Worm (Caenorhabditis elegans): ENCODE measurements around the gene rocf-1.
A peak's percentile ranks its signal among the peaks of the same experiment; 100 is the strongest.

The rocf-1 gene

ce11 chrV:15464402-15464801 is at the start of gene rocf-1:
Gene rocf-1, minus strand, starts transcription at chrV:15464502.
- TF ChIP-seq mef-2 (tag; optimal IDR thresholded peaks at IDR 0.05) (no peak), mab-9 (GFP tag; IDR thresholded peaks at IDR 0.05) (no peak), C04F5.9 (tag; optimal IDR thresholded peaks at IDR 0.05) (no peak), fos-1 (tag; optimal IDR thresholded peaks at IDR 0.05) (no peak), aly-2 (tag; optimal IDR thresholded peaks at IDR 0.05) (no peak)

ce11 chrV:15512856-15513756 is 48.8 kb upstream of the rocf-1 start:
- TF ChIP-seq lsy-2 (tag; optimal IDR thresholded peaks at IDR 0.05) (peak in 1 of 2 experiments; percentile 23), lin-15B (tag; optimal IDR thresholded peaks at IDR 0.05) (no peak)

- TF ChIP-seq pqm-1 (tag; optimal IDR thresholded peaks at IDR 0.05) (no peak), mef-2 (tag; optimal IDR thresholded peaks at IDR 0.05) (no peak), C34B4.2 (tag; optimal IDR thresholded peaks at IDR 0.05) (no peak), fkh-8 (tag; optimal IDR thresholded peaks at IDR 0.05) (peak; percentile 68), fkh-10 (GFP tag; optimal IDR thresholded peaks at IDR 0.05) (peak; percentile 35), ztf-4 (tag; optimal IDR thresholded peaks at IDR 0.05) (peak; percentile 50), lir-3 (tag; optimal IDR thresholded peaks at IDR 0.05; ENCODE audit: poor library complexity) (no peak), unc-130 (tag; optimal IDR thresholded peaks at IDR 0.05) (peak; percentile 90), hlh-17 (GFP tag; optimal IDR thresholded peaks at IDR 0.05; ENCODE audit: borderline replicate concordance) (no peak), nhr-76 (tag; optimal IDR thresholded peaks at IDR 0.05) (no peak), nhr-71 (tag; optimal IDR thresholded peaks at IDR 0.05) (peak; percentile 90), lsy-2 (tag; optimal IDR thresholded peaks at IDR 0.05) (peak; percentile 99), pag-3 (tag; optimal IDR thresholded peaks at IDR 0.05; ENCODE audit: borderline replicate concordance, insufficient read depth) (no peak), swsn-7 (tag; optimal IDR thresholded peaks at IDR 0.05) (peak; percentile 83), mdl-1 (tag; optimal IDR thresholded peaks at IDR 0.05) (peak in 1 of 2 experiments; percentile 66), nhr-237 (tag; optimal IDR thresholded peaks at IDR 0.05) (peak; percentile 7), lin-13 (GFP tag; optimal IDR thresholded peaks at IDR 0.05) (peak; percentile 77), efl-1 (optimal IDR thresholded peaks at IDR 0.05) (peak; percentile 88 to 89), efl-1 (GFP tag; optimal IDR thresholded peaks at IDR 0.05 in 1 of 2) (peak; percentile 81 to 98), fos-1 (tag; optimal IDR thresholded peaks at IDR 0.05) (peak; percentile 68), lin-39 (tag; optimal IDR thresholded peaks at IDR 0.05) (peak; percentile 79), elt-3 (tag; optimal IDR thresholded peaks at IDR 0.05) (peak in 3 of 6 experiments; percentile 55 to 68 (median 57)), nhr-20 (tag; optimal IDR thresholded peaks at IDR 0.05) (peak; percentile 86), sptf-1 (tag; optimal IDR thresholded peaks at IDR 0.05) (no peak), lin-15B (tag; optimal IDR thresholded peaks at IDR 0.05) (no peak), unc-62 (GFP tag; optimal IDR thresholded peaks at IDR 0.05) (no peak), nhr-85 (tag) (peak; percentile 91), alr-1 (tag; optimal IDR thresholded peaks at IDR 0.05; ENCODE audit: borderline replicate concordance) (no peak), unc-86 (tag; optimal IDR thresholded peaks at IDR 0.05) (peak; percentile 78), egl-27 (tag; optimal IDR thresholded peaks at IDR 0.05) (no peak), F16B12.6 (tag; optimal IDR thresholded peaks at IDR 0.05) (peak; percentile 50), tlp-1 (tag; optimal IDR thresholded peaks at IDR 0.05) (no peak), egl-13 (tag; optimal IDR thresholded peaks at IDR 0.05) (peak; percentile 40), isw-1 (GFP tag; IDR thresholded peaks at IDR 0.05) (peak; percentile 86), blmp-1 (tag; optimal IDR thresholded peaks at IDR 0.05) (no peak), jun-1 (tag; optimal IDR thresholded peaks at IDR 0.05) (peak; percentile 76), snpc-4 (tag; optimal IDR thresholded peaks at IDR 0.05) (peak; percentile 69), ets-5 (GFP tag; IDR thresholded peaks at IDR 0.05) (no peak), grh-1 (GFP tag; IDR thresholded peaks at IDR 0.05) (peak; percentile 64), sox-4 (tag; optimal IDR thresholded peaks at IDR 0.05) (no peak), zag-1 (tag; optimal IDR thresholded peaks at IDR 0.05) (no peak), dsc-1 (tag; optimal IDR thresholded peaks at IDR 0.05) (peak; percentile 76), aha-1 (tag; optimal IDR thresholded peaks at IDR 0.05) (peak; percentile 22)
Observed at ce11 chrV:15511613-15512216, 47.4 kb upstream of the rocf-1 start, which contains the start of gene rpl-38. Gene rpl-38, plus strand, starts transcription at chrV:15512166.
